Fruit fly (Drosophila melanogaster) whole organism, embryonic: ENCODE data around the gene CG11309.
A peak's percentile ranks its signal among the peaks of the same experiment; 100 is the strongest.

Source experiments
- Aef1 ChIP-seq: fragments of 200-800 bp; sonication (Bioruptor generic); IDR thresholded peaks from 3 replicates; pipeline ENCODE4 v1.3.6; 2022; ENCODE audit warnings: missing biosample characterization, missing genetic modification characterization
- Bgb ChIP-seq: fragments of 200-800 bp; sonication (Bioruptor generic); IDR thresholded peaks from 2 replicates; pipeline ENCODE4 v1.3.6; 2022; ENCODE audit warnings: missing biosample characterization, missing genetic modification characterization; ENCODE audit not compliant: partially characterized antibody
- CG10321 ChIP-seq: fragments of 200-800 bp; sonication (Bioruptor generic); IDR thresholded peaks from 2 replicates; pipeline ENCODE4 v1.3.6; 2022; ENCODE audit warnings: missing biosample characterization, missing genetic modification characterization
- CG10565 ChIP-seq: fragments of 200-800 bp; sonication (Bioruptor generic); optimal IDR thresholded peaks from 3 replicates; lab custom pipeline; 2016; ENCODE audit warnings: missing biosample characterization, mild to moderate bottlenecking, missing genetic modification characterization
- CG10979 ChIP-seq: fragments of 200-800 bp; sonication (Bioruptor generic); optimal IDR thresholded peaks from 2 replicates; lab custom pipeline; 2018; ENCODE audit warnings: missing biosample characterization, mild to moderate bottlenecking, missing genetic modification characterization, moderate library complexity
- CG11085 ChIP-seq: fragments of 200-800 bp; sonication (Bioruptor generic); IDR thresholded peaks from 2 replicates; pipeline ENCODE4 v1.3.6; 2022; ENCODE audit warnings: missing biosample characterization, missing genetic modification characterization
- CG14710 ChIP-seq: fragments of 200-800 bp; sonication (Bioruptor generic); optimal IDR thresholded peaks from 3 replicates; lab custom pipeline; 2019; ENCODE audit warnings: missing biosample characterization, mild to moderate bottlenecking, missing genetic modification characterization, moderate library complexity
- CG17612 ChIP-seq: fragments of 200-800 bp; sonication (Bioruptor generic); IDR thresholded peaks from 2 replicates; pipeline ENCODE4 v1.3.6; 2022; ENCODE audit warnings: missing biosample characterization, missing genetic modification characterization
- CG17829 ChIP-seq: fragments of 200-800 bp; optimal IDR thresholded peaks from 2 replicates; lab custom pipeline; 2019; ENCODE audit warnings: missing biosample characterization, mild to moderate bottlenecking, missing genetic modification characterization, moderate library complexity
- CG1832 ChIP-seq: fragments of 200-800 bp; sonication (Bioruptor generic); optimal IDR thresholded peaks from 2 replicates; lab custom pipeline; 2017; ENCODE audit warnings: missing biosample characterization, mild to moderate bottlenecking, missing genetic modification characterization, inconsistent platforms
- CG2116 ChIP-seq: fragments of 200-800 bp; sonication (Bioruptor generic); optimal IDR thresholded peaks from 3 replicates; lab custom pipeline; 2018; ENCODE audit warnings: missing biosample characterization, mild to moderate bottlenecking, missing genetic modification characterization
- CG30403 ChIP-seq: fragments of 200-800 bp; sonication (Bioruptor generic); optimal IDR thresholded peaks from 3 replicates; lab custom pipeline; 2016; ENCODE audit warnings: missing biosample characterization, missing genetic modification characterization
- CG31388 ChIP-seq: fragments of 200-800 bp; sonication (Bioruptor generic); optimal IDR thresholded peaks from 2 replicates; lab custom pipeline; 2016; ENCODE audit warnings: missing biosample characterization, missing genetic modification characterization
- CG34376 ChIP-seq: fragments of 200-800 bp; sonication (Bioruptor generic); optimal IDR thresholded peaks from 2 replicates; lab custom pipeline; 2018; ENCODE audit warnings: missing biosample characterization, mild to moderate bottlenecking, missing genetic modification characterization
- CG4360 ChIP-seq: fragments of 200-800 bp; sonication (Bioruptor generic); IDR thresholded peaks from 2 replicates; pipeline ENCODE4 v1.3.6; 2022; ENCODE audit warnings: missing biosample characterization, missing genetic modification characterization
- CG6175 ChIP-seq: fragments of 200-800 bp; sonication (Bioruptor generic); IDR thresholded peaks from 3 replicates; pipeline ENCODE4 v1.3.6; 2022; ENCODE audit warnings: missing biosample characterization, missing genetic modification characterization
- CG6791 ChIP-seq: fragments of 200-800 bp; sonication (Bioruptor generic); IDR thresholded peaks from 3 replicates; pipeline ENCODE4 v1.3.6; 2022; ENCODE audit warnings: missing biosample characterization, missing genetic modification characterization; ENCODE audit not compliant: partially characterized antibody
- CG7357 ChIP-seq: fragments of 200-800 bp; sonication (Bioruptor generic); IDR thresholded peaks from 3 replicates; pipeline ENCODE4 v1.3.6; 2022; ENCODE audit warnings: missing biosample characterization, missing genetic modification characterization
- CTCF ChIP-seq: fragments of 200-800 bp; sonication (Bioruptor generic); optimal IDR thresholded peaks from 2 replicates; lab custom pipeline; 2017; ENCODE audit warnings: missing biosample characterization, mild to moderate bottlenecking, missing genetic modification characterization, moderate library complexity
- Dll ChIP-seq: fragments of 200-800 bp; sonication (Bioruptor generic); IDR thresholded peaks from 4 replicates; pipeline ENCODE4 v1.3.6; 2022; ENCODE audit warnings: missing biosample characterization, missing genetic modification characterization; ENCODE audit not compliant: partially characterized antibody
- Dref ChIP-seq: fragments of 200-800 bp; sonication (Bioruptor generic); IDR thresholded peaks from 2 replicates; pipeline ENCODE4 v1.3.6; 2022; ENCODE audit warnings: missing biosample characterization, missing genetic modification characterization
- Myb ChIP-seq: fragments of 200-800 bp; sonication (Bioruptor generic); optimal IDR thresholded peaks from 2 replicates; lab custom pipeline; 2016; ENCODE audit warnings: missing biosample characterization, missing genetic modification characterization
- Opbp ChIP-seq: fragments of 200-800 bp; sonication (Bioruptor generic); IDR thresholded peaks from 3 replicates; pipeline ENCODE4 v1.3.6; 2022; ENCODE audit warnings: missing biosample characterization, missing genetic modification characterization; ENCODE audit not compliant: partially characterized antibody
- Ravus ChIP-seq: fragments of 200-800 bp; sonication (Bioruptor generic); IDR thresholded peaks from 2 replicates; pipeline ENCODE4 v1.3.6; 2022; ENCODE audit warnings: missing biosample characterization, missing genetic modification characterization
- Sin3A ChIP-seq: fragments of >200 bp; optimal IDR thresholded peaks from 2 replicates; lab custom pipeline; 2018
- Sry-δ ChIP-seq: fragments of 200-800 bp; sonication (Bioruptor generic); optimal IDR thresholded peaks from 2 replicates; lab custom pipeline; 2016; ENCODE audit warnings: missing biosample characterization, missing genetic modification characterization
- TFAM ChIP-seq: fragments of 200-800 bp; sonication (Bioruptor generic); optimal IDR thresholded peaks from 2 replicates; lab custom pipeline; 2017; ENCODE audit warnings: missing biosample characterization, missing genetic modification characterization, inconsistent platforms
- Trl ChIP-seq, 3 experiments: fragments of >200 bp in 2 of 3; fragments of 200-800 bp in 1 of 3; sonication (Bioruptor generic) in 1 of 3; optimal IDR thresholded peaks; 2 replicates in 1 of 3; 3 replicates in 2 of 3; lab custom pipeline; 2016 to 2017; ENCODE audit warnings: missing biosample characterization in 1 of 3, missing genetic modification characterization in 1 of 3
- YL-1 ChIP-seq: fragments of 200-800 bp; sonication (Bioruptor generic); optimal IDR thresholded peaks from 3 replicates; lab custom pipeline; 2017; ENCODE audit warnings: missing biosample characterization, mild to moderate bottlenecking, missing genetic modification characterization
- ato ChIP-seq: fragments of 200-800 bp; sonication (Bioruptor generic); IDR thresholded peaks from 2 replicates; pipeline ENCODE4 v1.3.6; 2022; ENCODE audit warnings: missing biosample characterization, missing genetic modification characterization; ENCODE audit not compliant: partially characterized antibody
- cg ChIP-seq: fragments of 200-800 bp; sonication (Bioruptor generic); optimal IDR thresholded peaks from 3 replicates; lab custom pipeline; 2019; ENCODE audit warnings: missing biosample characterization, mild to moderate bottlenecking, missing genetic modification characterization, moderate library complexity
- corto ChIP-seq: fragments of 200-800 bp; sonication (Bioruptor generic); optimal IDR thresholded peaks from 2 replicates; lab custom pipeline; 2016; ENCODE audit warnings: missing biosample characterization, mild to moderate bottlenecking, missing genetic modification characterization, moderate library complexity
- croc ChIP-seq: fragments of 200-800 bp; sonication (Bioruptor generic); conservative IDR thresholded peaks from 3 replicates; pipeline ENCODE4 v1.3.6; 2022; ENCODE audit warnings: missing biosample characterization, missing genetic modification characterization
- dysf ChIP-seq: fragments of 200-800 bp; sonication (Bioruptor generic); IDR thresholded peaks from 3 replicates; pipeline ENCODE4 v1.3.6; 2022; ENCODE audit warnings: missing biosample characterization, missing genetic modification characterization
- ewg ChIP-seq: fragments of 200-800 bp; sonication (Bioruptor generic); optimal IDR thresholded peaks from 3 replicates; lab custom pipeline; 2017; ENCODE audit warnings: mild to moderate bottlenecking, missing biosample characterization, missing genetic modification reagents, missing genetic modification characterization
- fd96Cb ChIP-seq: fragments of 200-800 bp; sonication (Bioruptor generic); optimal IDR thresholded peaks from 2 replicates; lab custom pipeline; 2018; ENCODE audit warnings: missing biosample characterization, mild to moderate bottlenecking, missing genetic modification characterization, moderate library complexity
- gfzf ChIP-seq: fragments of 200-800 bp; sonication (Bioruptor generic); optimal IDR thresholded peaks from 2 replicates; lab custom pipeline; 2016; ENCODE audit warnings: missing biosample characterization, mild to moderate bottlenecking, missing genetic modification characterization, moderate library complexity
- hbn ChIP-seq: fragments of 200-800 bp; sonication (Bioruptor generic); IDR thresholded peaks from 2 replicates; pipeline ENCODE4 v1.3.6; 2022; ENCODE audit warnings: missing biosample characterization, missing genetic modification characterization; ENCODE audit not compliant: partially characterized antibody
- kni ChIP-seq: fragments of 200-800 bp; sonication (Bioruptor generic); optimal IDR thresholded peaks from 3 replicates; lab custom pipeline; 2017; ENCODE audit warnings: mild to moderate bottlenecking, missing biosample characterization, missing genetic modification reagents, missing genetic modification characterization
- nerfin-1 ChIP-seq: fragments of 200-800 bp; sonication (Bioruptor generic); optimal IDR thresholded peaks from 3 replicates; lab custom pipeline; 2019; ENCODE audit warnings: missing biosample characterization, mild to moderate bottlenecking, missing genetic modification characterization, moderate library complexity
- nom ChIP-seq: fragments of 200-800 bp; sonication (Bioruptor generic); optimal IDR thresholded peaks from 2 replicates; lab custom pipeline; 2017; ENCODE audit warnings: missing biosample characterization, missing genetic modification characterization, mild to moderate bottlenecking, moderate library complexity, missing genetic modification reagents
- p53 ChIP-seq: fragments of 200-800 bp; sonication (Bioruptor generic); optimal IDR thresholded peaks from 2 replicates; lab custom pipeline; 2016; ENCODE audit warnings: missing biosample characterization, missing genetic modification characterization
- pum ChIP-seq: fragments of 200-800 bp; sonication (Bioruptor generic); optimal IDR thresholded peaks from 2 replicates; lab custom pipeline; 2016; ENCODE audit warnings: missing biosample characterization, missing genetic modification characterization
- row ChIP-seq: fragments of 200-800 bp; sonication (Bioruptor generic); IDR thresholded peaks from 3 replicates; pipeline ENCODE4 v1.3.6; 2022; ENCODE audit warnings: missing biosample characterization, missing genetic modification characterization
- twi ChIP-seq: fragments of 200-800 bp; optimal IDR thresholded peaks from 2 replicates; lab custom pipeline; 2019; ENCODE audit warnings: missing biosample characterization, mild to moderate bottlenecking, missing genetic modification characterization, moderate library complexity

CG11309 gene

dm6 chr3L:21346463-21347196 lies 42.2 kb upstream of the CG11309 start (continued):
- TF ChIP-seq Opbp (0 out of 3 replicates have a peak, but pooled peaks have one; percentile 30), kni (peak; percentile 24), CG4360 (peak; percentile 93), CG1832 (GFP tag; lab: Kevin White, UChicago) (peak; percentile 67), CG34376 (GFP tag; lab: Kevin White, UChicago) (peak; percentile 30), CG10321 (GFP tag; lab: Robert Waterston, UW) (peak; percentile 84), dysf (GFP tag; lab: Robert Waterston, UW) (peak; percentile 34; the same call in 1 of the 3 replicates), Trl (optimal IDR thresholded peaks at IDR 0.05; lab: Kevin White, UChicago) (peak; percentile 37 to 62), Trl (GFP tag; optimal IDR thresholded peaks at IDR 0.05; lab: Kevin White, UChicago) (no peak), ewg (peak; percentile 73), nom (GFP tag; lab: Kevin White, UChicago) (peak; percentile 34), CG10565 (GFP tag; lab: Kevin White, UChicago) (no peak), fd96Cb (tag; lab: Kevin White, UChicago) (no peak), CG17612 (GFP tag; lab: Robert Waterston, UW) (no peak)

DNA sequence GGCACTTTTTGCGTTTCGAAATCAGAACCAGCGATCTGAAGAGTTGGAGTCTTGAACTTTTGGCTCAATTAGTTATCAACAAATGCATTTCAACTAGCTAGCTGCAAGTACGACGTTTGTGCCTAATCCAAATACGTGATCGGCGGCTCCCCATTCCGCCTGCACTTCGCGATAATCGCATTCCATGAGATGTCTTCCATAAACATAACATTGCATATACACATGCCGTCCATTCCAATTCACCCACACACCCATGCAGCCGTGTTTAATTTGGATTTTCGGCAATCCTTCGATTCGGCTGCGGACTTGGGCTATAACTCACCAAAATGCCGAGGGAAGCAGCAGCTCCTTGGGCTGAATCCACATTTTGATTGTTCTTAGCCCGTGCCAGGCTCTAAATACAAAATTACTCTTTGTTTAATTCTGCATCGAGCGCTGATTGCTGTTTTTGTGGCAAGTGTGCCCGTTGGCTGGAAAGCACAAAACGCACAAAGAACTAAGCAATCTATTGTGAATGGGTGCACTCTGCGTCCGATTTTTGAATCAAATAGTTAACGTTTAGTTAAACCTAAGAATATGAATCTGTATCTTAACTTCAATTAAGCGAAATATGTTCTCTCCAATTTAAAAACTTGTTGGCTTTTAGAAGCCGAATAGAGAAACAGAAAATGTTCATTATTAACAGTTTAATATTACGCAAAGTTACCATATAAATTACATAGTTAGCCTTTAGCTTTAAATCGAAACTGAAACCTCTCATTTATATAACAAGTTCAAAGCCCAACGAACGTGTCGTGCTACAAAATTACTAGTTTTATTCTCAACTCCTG lies 39.0 kb upstream of the CG11309 start, which contains the start of the genes Tbc1d8-9 and CG32436:
TSS of gene Tbc1d8-9 (minus strand) at position 463 of the 830 bp plus-strand sequence.
TSS of gene CG32436 (plus strand) at position 780 of the 830 bp plus-strand sequence.
- TF ChIP-seq Ravus (GFP tag; lab: Robert Waterston, UW) (no peak), CG11085 (GFP tag; lab: Robert Waterston, UW) (no peak), Myb (GFP tag; lab: Kevin White, UChicago) (peak; percentile 99), twi (tag; lab: Kevin White, UChicago) (no peak), CG30403 (GFP tag; lab: Kevin White, UChicago) (no peak), CG10979 (tag; lab: Kevin White, UChicago) (peak; percentile 24), nerfin-1 (peak; percentile 84), CG2116 (peak; percentile 64), Sry-δ (GFP tag; lab: Kevin White, UChicago) (peak; percentile 51), p53 (GFP tag; lab: Kevin White, UChicago) (peak; percentile 8), Bgb (GFP tag; lab: Robert Waterston, UW) (peak; percentile 47; the same call in 1 of the 2 replicates), Opbp (peak; percentile 54; the same call in 2 of the 3 replicates), corto (GFP tag; lab: Kevin White, UChicago) (no peak), CG31388 (GFP tag; lab: Kevin White, UChicago) (no peak), Dref (GFP tag; lab: Robert Waterston, UW) (0 out of 2 replicates have a peak, but pooled peaks have one; percentile 29), YL-1 (peak; percentile 37), Dll (GFP tag; lab: Robert Waterston, UW) (peak; percentile 38; the same call in 1 of the 4 replicates), hbn (GFP tag; lab: Robert Waterston, UW) (0 out of 2 replicates have a peak, but pooled peaks have one; percentile 15), CG7357 (no peak), CG4360 (peak; percentile 81), CG6175 (GFP tag; lab: Robert Waterston, UW) (no peak), ato (peak; percentile 19; the same call in 1 of the 2 replicates), cg (GFP tag; lab: Kevin White, UChicago) (peak; percentile 74), Sin3A (lab: Kevin White, UChicago) (peak; percentile 22), CG17829 (tag; lab: Kevin White, UChicago) (peak; percentile 30), CG14710 (peak; percentile 35), CG6791 (GFP tag; lab: Robert Waterston, UW) (peak; percentile 62; the same call in 2 of the 3 replicates), gfzf (GFP tag; lab: Kevin White, UChicago) (peak; percentile 93), Aef1 (peak; percentile 69; the same call in 2 of the 3 replicates), row (peak; percentile 41; the same call in 1 of the 3 replicates), CTCF (GFP tag; lab: Kevin White, UChicago) (peak; percentile 15), pum (GFP tag; lab: Kevin White, UChicago) (no peak), TFAM (GFP tag; lab: Kevin White, UChicago) (no peak), croc (GFP tag; lab: Robert Waterston, UW) (no peak)
